Worm (Caenorhabditis elegans) whole organism, early embryonic: ENCODE data around the gene gcy-36.

Experiments
- B0310.2 ChIP-seq: sonication (generic microtip); optimal IDR thresholded peaks from 2 replicates; lab custom pipeline; 2016; ENCODE audit warnings: mild to moderate bottlenecking, missing genetic modification characterization, missing compliant biosample characterization
- F13C5.2 ChIP-seq: sonication (generic microtip); optimal IDR thresholded peaks from 2 replicates; lab custom pipeline; 2017; ENCODE audit warnings: mild to moderate bottlenecking, missing genetic modification characterization, inconsistent platforms, missing compliant biosample characterization
- ama-1 ChIP-seq: fragments of 150-350 bp; optimal IDR thresholded peaks from 2 replicates; lab custom pipeline; 2014
- ceh-13 ChIP-seq: fragments of 200-800 bp; sonication (Bioruptor generic); optimal IDR thresholded peaks from 2 replicates; lab custom pipeline; 2018; ENCODE audit warnings: mild to moderate bottlenecking, missing genetic modification characterization, missing compliant biosample characterization
- ceh-36 ChIP-seq: sonication (generic microtip); optimal IDR thresholded peaks from 2 replicates; lab custom pipeline; 2016; ENCODE audit warnings: missing genetic modification characterization, inconsistent platforms, missing compliant biosample characterization
- flt-1 ChIP-seq: fragments of 200-800 bp; sonication (Bioruptor generic); IDR thresholded peaks from 2 replicates; pipeline ENCODE4 v1.3.6; 2022; ENCODE audit warnings: missing genetic modification characterization, missing compliant biosample characterization
- hmbx-1 ChIP-seq: sonication (generic microtip); optimal IDR thresholded peaks from 2 replicates; lab custom pipeline; 2016; ENCODE audit warnings: mild to moderate bottlenecking, missing genetic modification characterization, missing compliant biosample characterization
- hmg-4 ChIP-seq: fragments of 200-800 bp; sonication (Bioruptor generic); optimal IDR thresholded peaks from 2 replicates; lab custom pipeline; 2018; ENCODE audit warnings: mild to moderate bottlenecking, missing genetic modification characterization, missing compliant biosample characterization
- pes-1 ChIP-seq: fragments of 200-800 bp; sonication (Bioruptor generic); IDR thresholded peaks from 2 replicates; pipeline ENCODE4 v1.3.6; 2022; ENCODE audit warnings: missing genetic modification reagents, missing genetic modification characterization, missing compliant biosample characterization
- scrt-1 ChIP-seq: fragments of 200-800 bp; sonication (Bioruptor generic); IDR thresholded peaks from 2 replicates; pipeline ENCODE4 v1.3.6; 2022; ENCODE audit warnings: missing genetic modification characterization, missing compliant biosample characterization
- tbx-11 ChIP-seq: fragments of 200-800 bp; sonication (Bioruptor generic); IDR thresholded peaks from 2 replicates; pipeline ENCODE4 v1.3.6; 2022; ENCODE audit warnings: missing genetic modification characterization, missing compliant biosample characterization
- tra-4 ChIP-seq: sonication (generic microtip); optimal IDR thresholded peaks from 2 replicates; lab custom pipeline; 2017; ENCODE audit warnings: missing genetic modification characterization, missing compliant biosample characterization

ce11 chrX:15468657-15469056 is 10.2 kb upstream of the gcy-36 start:
- TF ChIP-seq ama-1 (lab: Kevin White, UChicago): no peak
- no peak for TF ChIP-seq ceh-13 (GFP tag; lab: Kevin White, UChicago)
- no peak for TF ChIP-seq pes-1
- no peak for TF ChIP-seq flt-1 (GFP tag; lab: Robert Waterston, UW)
- TF ChIP-seq ceh-36 (tag; lab: Kevin White, UChicago): no peak
- TF ChIP-seq tra-4: no peak
- TF ChIP-seq hmg-4: no peak
- TF ChIP-seq hmbx-1 (tag; lab: Kevin White, UChicago): no peak
- no peak for TF ChIP-seq F13C5.2 (tag; lab: Kevin White, UChicago)
- no peak for TF ChIP-seq scrt-1 (GFP tag; lab: Robert Waterston, UW)
- no peak for TF ChIP-seq B0310.2 (tag; lab: Kevin White, UChicago)
- no peak for TF ChIP-seq tbx-11 (GFP tag; lab: Robert Waterston, UW)
